Fruit fly (Drosophila melanogaster): ENCODE results near the gene CG10570.
A peak's percentile ranks its signal among the peaks of the same experiment; 100 is the strongest.

CG10570 gene

dm6 chr2L:18823243-18823803 lies 12.3 kb upstream of the CG10570 start, which contains the start of gene Ugt36D1 (continued):
- TF ChIP-seq CG9139 (GFP tag; optimal IDR thresholded peaks at IDR 0.05) (no peak), topi (GFP tag; optimal IDR thresholded peaks at IDR 0.05) (peak; percentile 30), CG7368 (GFP tag; optimal IDR thresholded peaks at IDR 0.05) (no peak), vri (GFP tag; optimal IDR thresholded peaks at IDR 0.05) (peak; percentile 82), net (GFP tag; optimal IDR thresholded peaks at IDR 0.05) (no peak), Hr38 (GFP tag; optimal IDR thresholded peaks at IDR 0.05) (no peak), CG11902 (GFP tag; optimal IDR thresholded peaks at IDR 0.05) (no peak), achi (GFP tag; optimal IDR thresholded peaks at IDR 0.05) (no peak), CG11294 (GFP tag; IDR thresholded peaks at IDR 0.05) (no peak), CG6808 (GFP tag; optimal IDR thresholded peaks at IDR 0.05) (no peak), salr (GFP tag; optimal IDR thresholded peaks at IDR 0.05) (no peak), ss (GFP tag; optimal IDR thresholded peaks at IDR 0.05) (no peak), CG6276 (GFP tag; optimal IDR thresholded peaks at IDR 0.05) (no peak), spab (GFP tag; optimal IDR thresholded peaks at IDR 0.05) (no peak), CG3032 (tag; optimal IDR thresholded peaks at IDR 0.05) (no peak), CG4318 (GFP tag; optimal IDR thresholded peaks at IDR 0.05) (no peak), Smox (GFP tag; optimal IDR thresholded peaks at IDR 0.05) (no peak), CG15336 (GFP tag; IDR thresholded peaks at IDR 0.05) (peak; percentile 37; the same call in 1 of the 2 replicates), Sox15 (GFP tag; optimal IDR thresholded peaks at IDR 0.05) (no peak), CG6854 (GFP tag; optimal IDR thresholded peaks at IDR 0.05) (peak; percentile 76), CG34406 (GFP tag; optimal IDR thresholded peaks at IDR 0.05) (no peak), CG16779 (tag; optimal IDR thresholded peaks at IDR 0.05) (no peak), Blimp-1 (GFP tag; optimal IDR thresholded peaks at IDR 0.05) (peak; percentile 92), OdsH (GFP tag; optimal IDR thresholded peaks at IDR 0.05) (no peak), CG11762 (GFP tag; optimal IDR thresholded peaks at IDR 0.05; ENCODE audit: insufficient read depth) (no peak)

DNA sequence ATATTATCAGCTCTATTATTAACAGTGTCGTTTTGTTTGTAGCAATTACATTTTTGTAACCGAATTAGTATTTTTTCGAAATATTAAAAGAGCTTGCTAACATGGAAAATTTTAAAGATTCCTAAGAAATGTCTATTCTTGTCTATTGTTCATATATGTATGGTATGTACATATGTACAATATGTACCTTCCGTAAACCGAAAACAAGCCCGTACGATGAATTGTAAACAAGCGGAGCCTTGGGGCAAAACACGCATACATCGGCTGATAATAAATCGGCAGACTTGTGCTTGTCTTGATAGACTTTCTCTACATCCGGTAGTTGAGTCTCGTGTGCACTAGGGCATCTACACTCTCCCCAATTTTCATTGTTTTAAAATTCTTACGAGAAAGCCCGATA lies 11.8 kb upstream of the CG10570 start:
- peak; percentile 3 for TF ChIP-seq CG8632 (GFP tag; optimal IDR thresholded peaks at IDR 0.05)
- TF ChIP-seq CG11902 (GFP tag; optimal IDR thresholded peaks at IDR 0.05): no peak
- TF ChIP-seq esn (GFP tag; optimal IDR thresholded peaks at IDR 0.05): no peak
- no peak for TF ChIP-seq lz (GFP tag; optimal IDR thresholded peaks at IDR 0.05)
- TF ChIP-seq ss (GFP tag; optimal IDR thresholded peaks at IDR 0.05): no peak
- TF ChIP-seq fkh (GFP tag; optimal IDR thresholded peaks at IDR 0.05): peak; percentile 73

DNA sequence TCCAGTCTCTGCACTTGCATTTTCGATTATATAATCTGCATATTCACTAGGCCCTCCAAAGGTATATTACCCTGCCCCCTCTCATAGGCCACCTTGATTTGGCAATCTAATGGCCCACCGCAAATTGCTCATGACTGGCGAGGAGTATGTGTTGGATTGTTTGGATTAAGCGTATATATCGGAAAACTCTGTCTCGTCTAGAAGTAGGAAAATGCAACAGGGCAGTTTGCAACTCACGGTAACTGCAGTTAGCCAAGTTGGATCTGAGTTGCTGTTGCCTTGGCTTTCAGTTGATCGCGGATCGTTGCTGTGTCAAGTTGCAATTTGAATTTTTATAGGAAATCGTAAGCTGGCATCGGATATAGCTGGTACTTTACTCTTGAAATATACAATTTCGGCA lies 8.0 kb upstream of the CG10570 start, which contains the start of gene Ugt36F1:
Gene Ugt36F1, plus strand, starts transcription at position 301 of the 400 bp plus-strand sequence.
- TF ChIP-seq CG6854 (GFP tag; optimal IDR thresholded peaks at IDR 0.05) (no peak), lz (GFP tag; optimal IDR thresholded peaks at IDR 0.05) (no peak), salr (GFP tag; optimal IDR thresholded peaks at IDR 0.05) (no peak), Ets96B (tag; optimal IDR thresholded peaks at IDR 0.05) (no peak)

dm6 chr2L:18818397-18818796 lies 7.3 kb upstream of the CG10570 start:
- peak; percentile 17 for TF ChIP-seq svp (GFP tag)
- no peak for TF ChIP-seq CG6854 (GFP tag; optimal IDR thresholded peaks at IDR 0.05)

- TF ChIP-seq Met (GFP tag; optimal IDR thresholded peaks at IDR 0.05) (no peak), vri (GFP tag; optimal IDR thresholded peaks at IDR 0.05) (no peak), Eip93F (GFP tag; optimal IDR thresholded peaks at IDR 0.05) (no peak), CG34406 (GFP tag; optimal IDR thresholded peaks at IDR 0.05) (no peak), Eip78C (GFP tag) (no peak), svp (GFP tag) (no peak), Sox15 (GFP tag; optimal IDR thresholded peaks at IDR 0.05) (no peak), esn (GFP tag; optimal IDR thresholded peaks at IDR 0.05) (no peak), CG3032 (tag; optimal IDR thresholded peaks at IDR 0.05) (no peak), acj6 (GFP tag; optimal IDR thresholded peaks at IDR 0.05) (no peak), CG32006 (GFP tag; optimal IDR thresholded peaks at IDR 0.05) (no peak), CG6808 (GFP tag; optimal IDR thresholded peaks at IDR 0.05) (no peak), CG8319 (GFP tag; optimal IDR thresholded peaks at IDR 0.05) (no peak), CG6854 (GFP tag; optimal IDR thresholded peaks at IDR 0.05) (no peak), CG8632 (GFP tag; optimal IDR thresholded peaks at IDR 0.05) (no peak)
Observed at dm6 chr2L:18815194-18815593, 4.1 kb upstream of the CG10570 start.

Measured in whole organism, prepupa.